Fruit fly (Drosophila melanogaster): ENCODE data around the gene Eig71Ef.

Eig71Ef gene

DNA sequence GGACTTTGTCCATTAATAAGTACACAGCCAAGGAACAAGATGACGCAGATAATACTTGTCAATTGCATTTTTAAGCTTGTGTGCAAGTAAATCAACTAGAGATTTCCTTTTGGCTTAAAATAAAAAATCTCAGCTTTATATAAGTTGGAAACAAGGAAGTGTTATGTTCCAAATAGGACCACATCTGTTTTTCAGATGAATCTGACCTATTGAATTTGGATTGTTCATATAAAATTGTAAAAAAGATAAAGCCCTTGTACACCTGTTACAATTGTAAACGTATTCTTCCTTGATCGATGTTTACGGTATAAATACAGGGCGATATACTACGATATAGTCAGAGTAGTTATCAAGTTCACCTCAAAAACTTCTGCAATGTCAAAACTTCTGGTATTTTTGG is at the start of gene Eig71Ef, which contains the start of gene Eig71Eg:
Gene Eig71Ef, minus strand, starts transcription at position 101 of the 400 bp plus-strand sequence.
Gene Eig71Eg, plus strand, starts transcription at position 339 of the 400 bp plus-strand sequence.
- TF ChIP-seq noc (tag; optimal IDR thresholded peaks at IDR 0.05): no peak

DNA sequence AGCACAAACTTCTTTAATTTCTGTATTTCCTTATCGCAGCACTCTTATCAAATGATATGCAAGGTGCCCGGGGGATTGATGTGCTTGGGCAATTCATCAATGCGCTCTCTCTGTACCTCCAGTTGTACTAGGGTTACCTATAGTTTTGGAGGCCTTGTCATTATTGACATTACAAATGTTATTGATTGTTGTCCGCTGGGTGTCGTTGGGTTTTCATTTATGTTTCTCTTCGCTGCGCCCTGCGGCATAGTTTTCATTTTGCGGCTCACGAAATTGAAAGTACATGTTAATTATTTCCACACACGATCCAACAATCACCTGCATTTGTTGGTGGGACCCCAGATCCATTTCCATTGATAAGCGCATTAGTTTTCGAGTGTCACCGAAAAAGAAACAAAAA is 49.0 kb upstream of the Eig71Ef start:
- no peak for TF ChIP-seq noc (tag; optimal IDR thresholded peaks at IDR 0.05)

DNA sequence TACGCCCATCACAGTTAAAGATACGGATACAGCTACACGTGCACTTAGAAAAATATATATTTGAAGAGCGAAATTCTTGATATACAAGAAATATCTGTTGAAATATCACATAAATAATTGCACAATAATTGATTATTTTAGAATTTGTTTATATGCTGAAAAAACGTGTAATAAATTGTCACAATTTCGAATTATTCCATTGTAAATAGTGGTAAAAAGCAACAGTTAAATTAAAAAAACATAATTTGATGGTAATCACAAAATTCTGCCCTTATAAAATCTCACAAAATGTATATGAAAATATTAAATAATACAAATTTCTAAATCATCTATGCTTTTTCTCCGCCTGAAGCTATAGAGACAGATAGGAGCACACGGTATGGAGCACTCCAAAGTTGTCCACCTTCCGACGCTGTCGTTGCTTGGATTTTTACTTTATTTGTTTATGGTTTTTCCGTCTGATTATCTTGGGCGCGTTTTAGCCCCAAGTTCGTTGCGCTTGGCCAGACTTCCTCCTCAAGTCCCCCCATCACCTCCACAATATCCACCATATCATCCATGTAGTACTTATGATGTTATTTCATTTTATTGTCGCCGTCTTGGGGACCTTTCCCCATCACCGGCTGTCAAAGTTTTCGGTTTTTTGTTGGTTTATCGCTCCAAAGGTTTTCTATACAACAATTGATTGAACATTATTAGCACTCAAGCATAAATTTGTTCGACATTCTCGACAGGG is 47.2 kb upstream of the Eig71Ef start:
- no peak for TF ChIP-seq noc (tag; optimal IDR thresholded peaks at IDR 0.05)

DNA sequence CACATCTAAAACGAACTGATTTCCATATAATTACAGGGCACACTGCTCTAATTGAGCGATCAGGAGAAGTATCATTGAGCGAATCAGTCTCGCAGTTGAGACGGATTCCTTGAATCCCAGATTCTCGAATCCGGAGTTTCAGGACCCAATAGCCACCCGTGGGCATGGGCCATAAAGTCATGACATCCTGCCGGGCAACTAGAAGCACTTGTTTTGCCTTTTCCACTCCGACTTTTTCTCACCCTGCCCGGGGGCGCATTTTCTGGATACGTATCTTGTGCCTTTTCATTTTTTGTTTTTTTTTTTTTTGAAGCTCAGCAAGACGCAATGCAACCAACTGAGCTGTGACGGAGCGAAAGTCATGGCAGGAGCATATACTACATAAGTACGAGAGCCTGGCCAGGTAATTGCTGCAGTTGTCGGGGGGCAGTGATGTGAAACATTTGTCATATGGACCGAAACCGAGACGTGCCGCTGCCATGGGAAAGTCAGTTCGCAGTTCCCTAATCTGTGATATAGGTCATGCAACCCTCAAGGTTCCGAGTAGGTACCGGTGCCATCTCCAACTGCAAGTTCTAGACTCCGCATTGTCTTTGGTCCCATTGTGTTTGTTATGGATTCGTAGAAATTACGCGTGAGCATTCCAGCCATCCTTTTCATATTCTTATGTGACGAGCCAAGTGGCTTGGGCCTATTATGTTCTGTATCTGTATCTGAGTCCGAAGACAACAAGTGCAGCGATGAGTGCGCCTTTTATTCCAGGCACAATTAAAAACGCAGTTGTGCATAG is 46.3 kb upstream of the Eig71Ef start:
- TF ChIP-seq noc (tag; optimal IDR thresholded peaks at IDR 0.05): no peak

DNA sequence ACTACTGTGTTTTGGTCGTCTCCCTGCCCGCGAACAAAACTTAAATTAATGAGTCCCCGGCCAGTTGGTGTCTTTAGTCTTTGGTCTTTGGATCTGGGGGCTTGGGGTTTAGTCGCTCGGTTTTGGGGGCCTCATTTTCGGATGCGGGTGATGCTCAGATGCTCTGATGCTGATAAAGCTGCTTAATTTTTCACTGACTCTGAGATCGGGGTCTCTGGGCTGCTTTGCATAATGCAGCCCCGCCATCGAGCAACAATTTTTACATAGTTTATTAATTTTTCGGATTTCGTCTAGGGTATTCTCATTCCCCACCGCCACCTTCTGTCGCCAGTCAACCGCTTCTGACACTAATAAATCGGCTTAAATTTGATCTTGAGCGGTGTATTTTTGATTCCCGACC is 45.0 kb upstream of the Eig71Ef start:
- no peak for TF ChIP-seq noc (tag; optimal IDR thresholded peaks at IDR 0.05)

DNA sequence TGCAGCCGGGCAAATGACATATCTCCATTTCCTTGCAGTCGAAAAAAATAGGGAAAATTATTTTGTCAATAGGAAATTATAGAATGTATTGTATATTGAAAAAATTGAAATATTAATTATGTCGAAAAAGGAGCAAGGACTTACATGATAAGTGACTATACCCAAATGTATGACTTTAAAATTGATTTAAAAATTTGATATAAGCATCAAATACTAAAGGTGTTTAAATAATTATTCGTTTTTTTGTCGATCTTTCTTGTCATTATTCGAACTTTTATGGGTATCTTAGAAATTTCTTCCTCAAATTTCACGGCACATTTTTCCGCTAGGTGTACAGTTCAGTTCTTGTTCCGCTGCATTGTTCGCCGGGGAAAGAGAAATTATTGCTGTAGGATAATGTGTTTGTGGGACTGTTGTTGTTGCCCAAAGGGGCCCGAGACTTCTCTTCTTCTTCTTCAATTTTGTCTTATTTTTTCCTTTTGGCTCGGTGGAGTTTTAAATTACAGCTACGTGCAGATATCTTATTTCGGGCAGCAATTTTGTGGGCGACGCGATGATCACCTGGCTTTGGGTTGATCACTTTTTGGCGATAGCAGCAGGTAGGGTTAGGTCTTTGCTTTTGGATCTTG is 43.3 kb upstream of the Eig71Ef start:
- no peak for TF ChIP-seq noc (tag; optimal IDR thresholded peaks at IDR 0.05)

DNA sequence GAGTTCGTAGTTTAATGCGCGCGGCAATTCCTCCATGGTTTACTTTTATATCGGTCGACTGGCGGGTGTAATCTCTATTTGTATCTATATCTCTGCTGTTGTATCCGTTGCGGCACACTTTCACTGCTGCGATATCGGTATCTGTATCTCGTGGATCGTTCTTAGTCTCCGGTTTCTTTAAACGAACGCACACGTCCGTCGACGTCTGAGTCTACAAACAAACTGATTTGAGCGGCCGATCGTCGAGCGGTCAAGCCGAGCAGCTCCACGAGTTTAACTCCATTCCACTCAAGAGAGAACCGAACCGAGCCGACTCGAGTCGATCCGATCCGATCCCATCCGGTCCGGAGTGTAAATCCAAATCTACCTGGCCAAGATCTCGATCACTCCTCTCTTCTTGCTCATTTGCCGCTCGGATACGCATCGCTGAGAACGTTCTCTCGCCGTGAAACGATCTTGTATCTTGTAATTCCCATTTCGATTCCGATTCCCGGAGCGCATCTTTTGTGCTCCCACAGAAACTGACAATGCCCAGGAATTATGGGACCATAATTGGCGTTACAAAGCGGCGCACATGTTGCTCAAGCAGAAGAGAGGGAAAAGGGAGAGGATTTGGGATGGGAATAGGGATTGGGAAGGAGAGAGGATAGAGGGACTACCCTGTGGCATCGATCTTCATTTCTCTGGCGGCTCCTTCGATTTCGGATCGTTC is 42.6 kb upstream of the Eig71Ef start, which contains the start of gene comm2:
Gene comm2, minus strand, starts transcription at position 225 of the 712 bp plus-strand sequence.
- no peak for TF ChIP-seq noc (tag; optimal IDR thresholded peaks at IDR 0.05)

DNA sequence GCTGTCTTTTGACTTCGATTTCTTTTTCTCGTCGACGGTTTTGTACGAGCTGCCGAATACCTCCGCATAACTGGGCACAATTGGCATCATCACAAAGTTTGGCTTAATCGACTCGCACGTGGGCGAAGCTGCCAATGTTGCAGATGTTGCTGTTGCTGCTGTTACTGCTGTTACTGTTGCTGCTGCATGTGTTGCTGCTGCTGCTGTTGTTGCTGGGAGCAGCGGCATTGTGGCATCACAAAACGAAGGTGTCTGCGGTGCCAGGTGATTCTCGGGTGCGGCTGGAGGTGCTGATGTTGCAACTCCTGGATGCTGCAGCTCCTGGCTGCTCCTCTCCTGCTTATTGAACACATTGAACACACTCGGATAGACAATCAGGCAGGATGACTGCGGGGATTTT is 40.7 kb upstream of the Eig71Ef start:
- no peak for TF ChIP-seq noc (tag; optimal IDR thresholded peaks at IDR 0.05)

DNA sequence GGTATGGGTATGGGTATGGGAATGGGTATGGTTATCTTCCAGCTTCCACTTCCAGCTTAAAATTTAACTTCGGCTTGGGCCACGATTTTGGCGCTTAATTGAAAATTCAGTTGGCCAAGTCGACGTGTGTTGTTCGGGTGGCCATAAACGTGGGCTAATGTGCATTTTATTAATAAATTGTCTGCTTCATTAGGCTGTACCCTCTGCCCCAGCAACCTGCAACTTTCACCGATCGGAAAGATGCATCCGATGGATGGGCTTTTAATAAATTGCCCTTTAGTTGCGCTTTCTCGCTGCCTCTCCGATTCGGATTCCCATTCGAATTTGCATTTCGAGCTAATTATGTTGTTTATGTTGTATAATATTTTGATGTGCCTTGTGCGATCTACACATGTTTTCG is 38.0 kb upstream of the Eig71Ef start:
- TF ChIP-seq noc (tag; optimal IDR thresholded peaks at IDR 0.05): no peak

DNA sequence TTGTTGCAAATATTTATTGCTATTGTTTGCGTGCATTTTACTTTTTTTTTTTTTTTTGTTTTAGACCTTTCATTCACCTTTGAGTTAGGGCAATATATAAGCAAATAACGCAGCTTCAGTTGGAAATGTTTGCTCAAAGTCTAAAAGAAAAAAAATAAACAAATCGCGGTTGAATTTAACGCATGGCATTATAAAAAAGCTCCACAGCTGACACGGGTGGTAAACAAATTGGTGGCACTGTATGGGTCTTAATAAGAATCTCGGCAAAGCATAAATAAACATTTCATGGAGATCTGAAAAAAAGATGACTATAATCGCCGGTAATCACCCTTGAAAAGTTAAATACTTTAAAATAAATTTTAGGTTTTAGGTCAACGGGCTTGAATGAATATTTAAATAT is 37.2 kb upstream of the Eig71Ef start:
- TF ChIP-seq noc (tag; optimal IDR thresholded peaks at IDR 0.05): peak; percentile 2

DNA sequence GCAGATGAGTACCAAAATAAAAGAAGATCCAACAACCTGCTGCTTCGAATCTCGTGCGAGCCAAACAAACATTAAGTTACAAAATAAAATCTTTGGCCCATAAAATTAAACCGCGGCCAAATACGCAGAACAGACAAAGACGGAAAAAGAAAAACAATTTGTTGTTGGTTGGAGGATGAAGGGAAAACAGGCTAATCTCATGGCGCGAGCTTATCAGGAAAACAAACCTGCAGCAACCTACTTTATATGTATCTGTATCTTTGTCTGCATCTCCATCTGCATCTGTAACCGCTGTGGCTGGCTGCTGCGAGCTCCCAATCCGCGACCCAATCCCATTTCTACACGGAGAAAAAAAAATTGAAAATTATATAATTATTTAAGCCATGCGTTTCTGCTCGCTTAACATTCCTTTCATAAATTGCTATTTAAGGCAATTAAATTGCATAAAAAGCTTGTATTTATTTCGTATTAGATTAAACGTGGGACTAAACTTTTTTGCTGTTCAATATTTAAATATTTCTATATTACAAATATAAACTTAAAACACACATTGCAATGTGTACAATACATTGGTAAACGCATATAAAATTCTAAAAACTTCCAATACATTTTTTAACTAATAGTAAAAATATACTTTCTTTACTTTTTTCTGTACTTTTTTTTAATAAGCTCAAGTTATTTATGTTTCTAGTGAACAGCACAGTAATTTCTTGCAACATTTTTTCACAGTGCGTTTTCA is 35.8 kb upstream of the Eig71Ef start:
- no peak for TF ChIP-seq noc (tag; optimal IDR thresholded peaks at IDR 0.05)

DNA sequence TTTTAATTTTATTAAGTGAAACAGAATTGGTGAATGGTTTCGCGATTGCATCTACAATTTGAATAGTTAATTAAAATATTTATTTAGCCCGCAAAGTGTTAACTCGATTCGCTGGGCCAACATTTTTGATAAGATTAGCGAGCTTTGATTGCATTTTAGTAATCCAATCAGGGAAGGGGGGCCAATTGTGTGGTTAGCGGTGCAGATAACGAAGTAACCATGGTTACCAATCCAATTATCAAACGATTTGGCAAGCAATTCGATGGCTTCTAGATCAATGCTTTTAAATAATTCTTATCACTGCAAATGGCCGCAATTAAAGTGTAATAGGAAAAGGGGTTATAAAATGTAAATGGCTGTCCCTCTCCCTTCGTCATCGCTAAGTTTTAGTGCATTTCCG is 35.2 kb upstream of the Eig71Ef start:
- TF ChIP-seq noc (tag; optimal IDR thresholded peaks at IDR 0.05): no peak

DNA sequence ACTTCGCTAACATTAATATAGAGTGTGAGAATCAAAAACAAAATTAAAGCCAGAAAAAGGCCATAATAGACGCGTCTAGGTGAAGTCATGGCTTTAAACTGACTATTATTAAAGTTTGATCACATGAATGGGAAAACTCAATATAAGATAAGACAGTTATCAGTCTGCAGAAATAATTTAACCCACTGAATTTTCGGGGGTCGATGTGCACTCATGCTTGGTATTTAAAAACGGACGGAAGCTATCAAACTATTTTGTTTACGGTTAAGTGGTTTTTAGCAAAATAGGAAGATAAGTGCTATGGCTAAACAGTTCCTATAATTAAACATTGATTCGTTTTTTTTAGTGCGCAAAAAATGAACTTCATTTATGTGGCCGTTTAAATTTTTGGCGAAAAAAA is 34.8 kb upstream of the Eig71Ef start, which contains the start of gene CG34451:
Gene CG34451, minus strand, starts transcription at position 101 of the 400 bp plus-strand sequence.
- no peak for TF ChIP-seq noc (tag; optimal IDR thresholded peaks at IDR 0.05)

DNA sequence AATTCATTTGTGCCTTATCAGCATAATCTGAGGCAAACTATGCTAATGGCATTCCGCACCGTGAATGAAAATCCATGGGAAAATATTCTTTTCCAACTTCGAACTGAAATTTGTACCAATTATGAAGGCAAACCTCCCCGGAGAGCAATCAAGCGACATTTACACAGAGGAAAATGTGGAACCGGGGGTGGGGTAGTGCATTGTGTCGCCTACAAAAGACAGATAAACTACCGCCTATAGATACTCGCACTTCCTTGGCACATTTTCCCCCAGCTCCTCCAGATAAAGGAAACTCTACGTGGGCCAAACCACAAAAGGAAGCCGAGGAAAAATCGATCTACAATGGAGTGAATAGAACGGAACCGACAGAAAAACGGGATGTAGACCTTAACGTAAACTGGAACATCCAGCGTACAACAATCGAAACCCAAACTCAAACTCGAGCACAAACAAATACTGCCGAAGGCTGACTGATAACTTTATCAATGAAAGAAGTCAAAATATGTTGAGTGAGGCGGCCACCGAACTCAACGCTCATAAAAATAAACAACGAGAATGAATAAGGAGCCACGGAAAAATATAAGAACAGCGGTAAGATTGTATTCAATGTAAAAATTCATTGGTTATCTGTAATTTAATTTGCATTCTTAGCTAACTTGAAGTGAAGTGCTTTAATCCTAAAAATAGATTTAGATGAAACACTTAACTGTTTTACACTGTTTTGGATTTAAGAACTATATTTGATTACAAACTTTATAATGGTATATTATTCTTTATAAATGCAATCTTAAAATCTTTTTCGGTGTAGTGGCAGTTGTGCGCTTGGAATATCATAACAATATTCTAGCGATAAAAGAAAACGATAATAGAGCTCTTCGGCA is 33.8 kb upstream of the Eig71Ef start:
- peak; percentile 31 for TF ChIP-seq noc (tag; optimal IDR thresholded peaks at IDR 0.05)
